Worm (Caenorhabditis elegans): Measurements from ENCODE around the gene str-101.
A peak's percentile ranks its signal among the peaks of the same experiment; 100 is the strongest.

str-101 gene

ce11 chrV:15661580-15661979 lies 50.2 kb downstream of the str-101 start:
- TF ChIP-seq hlh-1 (tag; optimal IDR thresholded peaks at IDR 0.05) (no peak), mep-1 (tag; optimal IDR thresholded peaks at IDR 0.05) (no peak), lin-32 (GFP tag; optimal IDR thresholded peaks at IDR 0.05) (no peak), zip-8 (tag; optimal IDR thresholded peaks at IDR 0.05) (no peak), flh-1 (GFP tag; optimal IDR thresholded peaks at IDR 0.05) (no peak), unc-39 (tag; optimal IDR thresholded peaks at IDR 0.05) (no peak), ces-1 (GFP tag; optimal IDR thresholded peaks at IDR 0.05) (no peak), nhr-237 (tag; optimal IDR thresholded peaks at IDR 0.05) (no peak), mab-5 (tag; optimal IDR thresholded peaks at IDR 0.05) (no peak), lin-13 (tag; optimal IDR thresholded peaks at IDR 0.05) (no peak), drap-1 (GFP tag; optimal IDR thresholded peaks at IDR 0.05) (no peak), elt-3 (tag; optimal IDR thresholded peaks at IDR 0.05) (no peak), unc-120 (tag; optimal IDR thresholded peaks at IDR 0.05; ENCODE audit: poor library complexity, severe bottlenecking) (no peak), sptf-1 (tag; optimal IDR thresholded peaks at IDR 0.05) (no peak), tbx-8 (GFP tag; optimal IDR thresholded peaks at IDR 0.05) (no peak), lsy-2 (tag; optimal IDR thresholded peaks at IDR 0.05) (no peak)

ce11 chrV:15661003-15661402 lies 50.8 kb downstream of the str-101 start:
- TF ChIP-seq ham-2 (GFP tag; optimal IDR thresholded peaks at IDR 0.05) (peak; percentile 43), nhr-28 (tag; optimal IDR thresholded peaks at IDR 0.05) (no peak), elt-1 (tag; optimal IDR thresholded peaks at IDR 0.05; ENCODE audit: borderline replicate concordance, insufficient read depth) (peak; percentile 94), nhr-12 (tag; optimal IDR thresholded peaks at IDR 0.05) (no peak), ceh-83 (GFP tag; optimal IDR thresholded peaks at IDR 0.05) (no peak)

Measured in whole organism, mixed stage, embryonic.